Worm (Caenorhabditis elegans): ENCODE measurements around the gene R09H10.3.
A peak's percentile ranks its signal among the peaks of the same experiment; 100 is the strongest.

The R09H10.3 gene

ce11 chrIV:10574471-10574870 lies 32.4 kb upstream of the R09H10.3 start:
- TF ChIP-seq F57C9.4 (tag; optimal IDR thresholded peaks at IDR 0.05) (no peak), ccch-3 (GFP tag; optimal IDR thresholded peaks at IDR 0.05) (no peak), lin-40 (tag; optimal IDR thresholded peaks at IDR 0.05) (no peak), nfyb-1 (GFP tag; IDR thresholded peaks at IDR 0.05) (no peak), ztf-28 (GFP tag; IDR thresholded peaks at IDR 0.05) (no peak), gei-17 (GFP tag; optimal IDR thresholded peaks at IDR 0.05) (no peak), snpc-1.1 (tag; optimal IDR thresholded peaks at IDR 0.05; ENCODE audit: insufficient read depth) (no peak), lsl-1 (GFP tag; optimal IDR thresholded peaks at IDR 0.05) (no peak), lag-1 (GFP tag; IDR thresholded peaks at IDR 0.05) (no peak), unc-130 (GFP tag; optimal IDR thresholded peaks at IDR 0.05) (no peak), zim-3 (tag; optimal IDR thresholded peaks at IDR 0.05) (no peak), dpl-1 (GFP tag; optimal IDR thresholded peaks at IDR 0.05) (no peak), repo-1 (tag; optimal IDR thresholded peaks at IDR 0.05) (no peak), F37B4.10 (GFP tag; IDR thresholded peaks at IDR 0.05) (no peak), F33H1.4 (GFP tag; IDR thresholded peaks at IDR 0.05) (no peak), dpff-1 (tag; optimal IDR thresholded peaks at IDR 0.05) (no peak), F52B5.7 (tag; optimal IDR thresholded peaks at IDR 0.05) (no peak), Y95B8A.8 (GFP tag; IDR thresholded peaks at IDR 0.05) (no peak), cebp-1 (GFP tag; IDR thresholded peaks at IDR 0.05) (no peak), cebp-1 (tag; optimal IDR thresholded peaks at IDR 0.05) (no peak), madf-10 (tag; optimal IDR thresholded peaks at IDR 0.05) (no peak)

ce11 chrIV:10576050-10576449 lies 30.8 kb upstream of the R09H10.3 start, which contains the start of gene efn-2:
Gene efn-2, plus strand, starts transcription at chrIV:10576350.
- TF ChIP-seq xnd-1 (tag; optimal IDR thresholded peaks at IDR 0.05), result no peak
- no peak for TF ChIP-seq sdz-38 (tag; optimal IDR thresholded peaks at IDR 0.05)
- no peak for TF ChIP-seq chd-7 (tag; optimal IDR thresholded peaks at IDR 0.05)
- TF ChIP-seq ztf-22 (GFP tag; optimal IDR thresholded peaks at IDR 0.05), result no peak
- no peak for TF ChIP-seq ceh-40 (GFP tag; IDR thresholded peaks at IDR 0.05)

DNA sequence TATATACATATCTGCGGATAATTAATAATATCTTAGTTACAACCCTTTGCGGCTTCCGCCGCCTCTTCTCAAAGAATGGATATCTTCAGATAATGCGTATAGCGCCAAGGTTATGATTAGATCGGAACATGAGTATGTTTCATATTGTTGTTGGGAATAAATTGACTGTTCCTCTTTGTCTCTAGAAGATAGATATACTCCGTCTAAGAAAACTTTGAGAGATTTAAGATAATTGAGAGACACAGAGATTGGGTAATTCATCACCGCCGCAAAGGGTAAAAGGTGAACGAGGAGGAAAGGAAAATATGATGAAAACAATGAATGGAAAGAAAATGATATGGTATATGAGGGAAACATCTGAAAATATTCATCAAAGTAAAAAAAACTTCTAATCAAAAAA lies 30.2 kb upstream of the R09H10.3 start:
- TF ChIP-seq atf-7 (tag; optimal IDR thresholded peaks at IDR 0.05) (no peak), Y53G8AR.9 (GFP tag; conservative IDR thresholded peaks at IDR 0.05) (no peak), hlh-12 (tag; optimal IDR thresholded peaks at IDR 0.05) (no peak), dpff-1 (tag; optimal IDR thresholded peaks at IDR 0.05) (no peak), nfya-2 (GFP tag; IDR thresholded peaks at IDR 0.05) (no peak), ceh-58 (GFP tag; IDR thresholded peaks at IDR 0.05) (no peak), nhr-27 (tag; optimal IDR thresholded peaks at IDR 0.05) (no peak), B0261.1 (tag; optimal IDR thresholded peaks at IDR 0.05) (no peak), Y53F4B.3 (GFP tag; IDR thresholded peaks at IDR 0.05) (no peak)

ce11 chrIV:10577600-10577999 lies 29.2 kb upstream of the R09H10.3 start:
- TF ChIP-seq B0336.3 (GFP tag; IDR thresholded peaks at IDR 0.05) (no peak), tbp1 (GFP tag; optimal IDR thresholded peaks at IDR 0.05) (no peak), nhr-80 (tag; optimal IDR thresholded peaks at IDR 0.05) (peak; percentile 37)
